Worm (Caenorhabditis elegans): ENCODE measurements around the gene fipr-17.

The fipr-17 gene

DNA sequence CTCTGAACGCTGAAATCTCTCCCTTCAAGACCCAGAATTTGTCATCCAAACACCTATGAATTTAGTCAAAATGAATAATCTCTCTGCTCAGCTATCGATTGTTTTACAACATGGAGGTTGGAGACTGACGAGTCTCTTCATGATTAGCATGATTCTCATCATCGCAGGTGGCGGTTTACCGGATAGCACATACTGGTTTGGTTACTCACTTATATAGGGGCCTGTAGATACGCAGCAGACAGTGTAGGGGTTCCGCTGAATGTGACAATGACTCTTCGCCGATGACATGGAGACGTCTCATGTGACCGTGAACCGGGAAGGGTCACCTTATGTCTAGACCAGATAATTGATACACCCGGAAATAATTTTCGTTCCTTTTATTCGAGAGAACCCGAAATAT is 30.8 kb downstream of the fipr-17 start:
- no peak for TF ChIP-seq unc-120 (tag; optimal IDR thresholded peaks at IDR 0.05; ENCODE audit: poor library complexity, severe bottlenecking)
- no peak for TF ChIP-seq unc-62 (GFP tag; optimal IDR thresholded peaks at IDR 0.05)
- TF ChIP-seq snpc-4 (tag; optimal IDR thresholded peaks at IDR 0.05), result no peak
- TF ChIP-seq lsy-2 (tag; optimal IDR thresholded peaks at IDR 0.05), result no peak
- no peak for TF ChIP-seq cnd-1 (tag; optimal IDR thresholded peaks at IDR 0.05)
- no peak for TF ChIP-seq ztf-11 (tag; optimal IDR thresholded peaks at IDR 0.05)
- TF ChIP-seq ceh-39 (tag; optimal IDR thresholded peaks at IDR 0.05), result no peak
- TF ChIP-seq tbx-8 (GFP tag; optimal IDR thresholded peaks at IDR 0.05), result no peak
- no peak for TF ChIP-seq drap-1 (GFP tag; optimal IDR thresholded peaks at IDR 0.05)
- no peak for TF ChIP-seq nhr-76 (tag; optimal IDR thresholded peaks at IDR 0.05)
- TF ChIP-seq zip-8 (tag; optimal IDR thresholded peaks at IDR 0.05), result no peak
- TF ChIP-seq sem-2 (GFP tag; optimal IDR thresholded peaks at IDR 0.05), result no peak
- TF ChIP-seq mab-5 (tag; optimal IDR thresholded peaks at IDR 0.05), result no peak
- TF ChIP-seq ces-1 (GFP tag; optimal IDR thresholded peaks at IDR 0.05), result no peak

DNA sequence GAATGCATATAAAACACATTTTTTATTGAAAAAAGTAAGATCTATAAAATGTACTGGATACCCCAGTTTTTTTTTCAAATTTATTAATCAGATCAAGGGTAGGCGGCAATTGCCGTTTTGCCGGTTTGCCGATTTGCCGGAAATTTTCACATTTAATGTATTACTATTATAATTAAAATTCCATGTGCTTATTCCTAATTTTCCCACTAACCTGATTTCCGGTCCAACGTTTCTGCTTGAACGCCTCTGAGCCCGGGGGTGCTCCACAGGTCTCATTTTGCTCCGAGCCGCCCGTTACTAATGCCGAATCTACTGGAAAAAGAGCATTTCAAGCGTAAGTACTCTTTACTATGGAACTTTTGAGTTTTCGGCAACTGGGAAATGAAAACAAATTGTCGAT is 37.8 kb downstream of the fipr-17 start, which contains the start of gene dhc-4:
dhc-4 (plus strand) TSS at position 301 of the 400 bp plus-strand sequence.
- TF ChIP-seq hlh-1 (tag; optimal IDR thresholded peaks at IDR 0.05) (no peak), unc-39 (tag; optimal IDR thresholded peaks at IDR 0.05) (no peak), ztf-11 (tag; optimal IDR thresholded peaks at IDR 0.05) (no peak), nhr-2 (tag; optimal IDR thresholded peaks at IDR 0.05) (no peak), nhr-237 (tag; optimal IDR thresholded peaks at IDR 0.05) (no peak), nhr-76 (tag; optimal IDR thresholded peaks at IDR 0.05) (no peak), lin-13 (tag; optimal IDR thresholded peaks at IDR 0.05) (no peak), mep-1 (tag; optimal IDR thresholded peaks at IDR 0.05) (no peak), lsy-2 (tag; optimal IDR thresholded peaks at IDR 0.05) (no peak), bed-3 (GFP tag; optimal IDR thresholded peaks at IDR 0.05) (no peak), elt-1 (tag; optimal IDR thresholded peaks at IDR 0.05; ENCODE audit: borderline replicate concordance, insufficient read depth) (no peak), pha-4 (tag; optimal IDR thresholded peaks at IDR 0.05) (no peak), ham-2 (GFP tag; optimal IDR thresholded peaks at IDR 0.05) (no peak), elt-3 (tag; optimal IDR thresholded peaks at IDR 0.05) (no peak), sem-2 (GFP tag; optimal IDR thresholded peaks at IDR 0.05) (no peak), lin-32 (GFP tag; optimal IDR thresholded peaks at IDR 0.05) (no peak)

- no peak for TF ChIP-seq elt-1 (tag; optimal IDR thresholded peaks at IDR 0.05; ENCODE audit: borderline replicate concordance, insufficient read depth)
- TF ChIP-seq mab-5 (tag; optimal IDR thresholded peaks at IDR 0.05), result no peak
- TF ChIP-seq snpc-4 (tag; optimal IDR thresholded peaks at IDR 0.05), result no peak
- no peak for TF ChIP-seq ztf-11 (tag; optimal IDR thresholded peaks at IDR 0.05)
- TF ChIP-seq drap-1 (GFP tag; optimal IDR thresholded peaks at IDR 0.05), result no peak
- no peak for TF ChIP-seq sptf-1 (tag; optimal IDR thresholded peaks at IDR 0.05)
- TF ChIP-seq hlh-1 (tag; optimal IDR thresholded peaks at IDR 0.05), result no peak
- TF ChIP-seq mls-2 (tag; optimal IDR thresholded peaks at IDR 0.05), result no peak
- no peak for TF ChIP-seq nhr-12 (tag; optimal IDR thresholded peaks at IDR 0.05)
- TF ChIP-seq lin-13 (tag; optimal IDR thresholded peaks at IDR 0.05), result no peak
- no peak for TF ChIP-seq tbx-8 (GFP tag; optimal IDR thresholded peaks at IDR 0.05)
- TF ChIP-seq ceh-83 (GFP tag; optimal IDR thresholded peaks at IDR 0.05), result no peak
- no peak for TF ChIP-seq flh-1 (GFP tag; optimal IDR thresholded peaks at IDR 0.05)
- TF ChIP-seq bed-3 (GFP tag; optimal IDR thresholded peaks at IDR 0.05), result no peak
- no peak for TF ChIP-seq elt-3 (tag; optimal IDR thresholded peaks at IDR 0.05)
- TF ChIP-seq lin-32 (GFP tag; optimal IDR thresholded peaks at IDR 0.05), result no peak
- TF ChIP-seq zip-8 (tag; optimal IDR thresholded peaks at IDR 0.05), result no peak
- no peak for TF ChIP-seq unc-39 (tag; optimal IDR thresholded peaks at IDR 0.05)
- no peak for TF ChIP-seq ham-2 (GFP tag; optimal IDR thresholded peaks at IDR 0.05)
Measured at ce11 chrIII:10967010-10967409, 40.4 kb downstream of the fipr-17 start, which contains the start of gene W05B2.2. Gene W05B2.2, minus strand, starts transcription at chrIII:10967110.

- no peak for TF ChIP-seq unc-120 (tag; optimal IDR thresholded peaks at IDR 0.05; ENCODE audit: poor library complexity, severe bottlenecking)
- TF ChIP-seq cnd-1 (tag; optimal IDR thresholded peaks at IDR 0.05), result no peak
- TF ChIP-seq hlh-1 (tag; optimal IDR thresholded peaks at IDR 0.05), result no peak
- no peak for TF ChIP-seq elt-1 (tag; optimal IDR thresholded peaks at IDR 0.05; ENCODE audit: borderline replicate concordance, insufficient read depth)
- TF ChIP-seq ceh-39 (tag; optimal IDR thresholded peaks at IDR 0.05), result no peak
- TF ChIP-seq lin-32 (GFP tag; optimal IDR thresholded peaks at IDR 0.05), result no peak
- no peak for TF ChIP-seq snpc-4 (tag; optimal IDR thresholded peaks at IDR 0.05)
- TF ChIP-seq ham-2 (GFP tag; optimal IDR thresholded peaks at IDR 0.05), result no peak
- no peak for TF ChIP-seq unc-62 (GFP tag; optimal IDR thresholded peaks at IDR 0.05)
- TF ChIP-seq tbx-8 (GFP tag; optimal IDR thresholded peaks at IDR 0.05), result no peak
- TF ChIP-seq nhr-76 (tag; optimal IDR thresholded peaks at IDR 0.05), result no peak
- TF ChIP-seq nhr-12 (tag; optimal IDR thresholded peaks at IDR 0.05), result no peak
Measured at ce11 chrIII:10962910-10963309, 44.5 kb downstream of the fipr-17 start.
